Worm (Caenorhabditis elegans) whole organism, L1 larva: ENCODE results near the gene nlp-34.

Source experiments
- hpl-2 ChIP-seq: fragments of 150-350 bp; optimal IDR thresholded peaks from 2 replicates; lab custom pipeline; 2014; ENCODE audit warnings: missing biosample characterization, missing genetic modification reagents, missing genetic modification characterization
- lin-15B ChIP-seq: fragments of 150-350 bp; sonication (generic microtip); optimal IDR thresholded peaks from 3 replicates; lab custom pipeline; 2014; ENCODE audit warnings: missing biosample characterization, missing genetic modification characterization
- lin-35 ChIP-seq, 2 experiments: fragments of 150-350 bp; optimal IDR thresholded peaks; 2 replicates each; lab custom pipeline; 2014; ENCODE audit warnings: missing biosample characterization in 2 of 2, missing genetic modification characterization in 2 of 2, missing genetic modification reagents in 2 of 2
- nhr-237 ChIP-seq: fragments of 150-350 bp; optimal IDR thresholded peaks from 2 replicates; lab custom pipeline; 2014; ENCODE audit warnings: missing biosample characterization, missing genetic modification characterization
- nhr-77 ChIP-seq: fragments of 150-350 bp; optimal IDR thresholded peaks from 2 replicates; lab custom pipeline; 2014; ENCODE audit warnings: missing biosample characterization, missing genetic modification characterization
- snpc-4 ChIP-seq: fragments of 150-350 bp; optimal IDR thresholded peaks from 2 replicates; lab custom pipeline; 2014; ENCODE audit warnings: missing biosample characterization, missing genetic modification characterization
- sptf-1 ChIP-seq: fragments of 150-350 bp; optimal IDR thresholded peaks from 2 replicates; lab custom pipeline; 2014; ENCODE audit warnings: missing biosample characterization, missing genetic modification characterization
- unc-62 ChIP-seq: fragments of 150-350 bp; optimal IDR thresholded peaks from 2 replicates; lab custom pipeline; 2014; ENCODE audit warnings: missing biosample characterization, missing genetic modification reagents, missing genetic modification characterization

DNA sequence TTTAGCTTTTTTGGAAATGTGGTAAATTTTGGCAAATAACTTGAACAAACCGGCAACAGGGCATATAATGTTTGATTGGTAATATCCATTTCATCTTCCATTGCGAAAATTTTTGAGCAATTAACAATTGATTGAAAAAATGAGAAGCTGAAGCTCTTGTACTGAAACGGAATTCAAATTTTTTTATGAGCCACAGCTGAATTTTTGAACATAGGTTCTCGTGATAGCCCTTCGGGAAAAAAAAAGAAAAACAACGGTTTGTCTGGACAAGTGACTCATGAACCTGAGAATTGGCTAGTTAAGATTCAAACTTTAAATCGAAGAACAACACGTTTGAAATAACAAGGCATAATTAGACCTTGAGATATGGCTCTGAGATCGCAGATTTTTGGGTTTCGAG, 16.9 kb upstream of the nlp-34 start, which contains the start of gene srx-62:
- no peak for TF ChIP-seq lin-15B
- no peak for TF ChIP-seq unc-62 (GFP tag; lab: Kevin White, UChicago)
- TF ChIP-seq nhr-77 (tag; lab: Kevin White, UChicago), result no peak
- no peak for TF ChIP-seq hpl-2
- TF ChIP-seq lin-35 (GFP tag; optimal IDR thresholded peaks at IDR 0.05; lab: Kevin White, UChicago), result no peak
- TF ChIP-seq sptf-1 (tag; lab: Kevin White, UChicago), result no peak
- TF ChIP-seq snpc-4 (tag; lab: Kevin White, UChicago), result no peak
- no peak for TF ChIP-seq nhr-237 (tag; lab: Kevin White, UChicago)
